Worm (Caenorhabditis elegans) whole organism, L2 larva: ENCODE results near the gene erh-1.

Source experiments
- C34F6.9 ChIP-seq: fragments of 150-350 bp; optimal IDR thresholded peaks from 2 replicates; lab custom pipeline; 2014; ENCODE audit warnings: missing biosample characterization, missing genetic modification characterization
- F13H6.1 ChIP-seq: sonication (generic microtip); optimal IDR thresholded peaks from 2 replicates; lab custom pipeline; 2016; ENCODE audit warnings: missing genetic modification characterization, missing compliant biosample characterization
- R02D3.7 ChIP-seq: fragments of 150-350 bp; optimal IDR thresholded peaks from 2 replicates; lab custom pipeline; 2014; ENCODE audit warnings: missing biosample characterization, missing genetic modification characterization
- Y55F3AM.14 ChIP-seq: fragments of 200-800 bp; sonication (Bioruptor generic); optimal IDR thresholded peaks from 2 replicates; lab custom pipeline; 2018; ENCODE audit warnings: mild to moderate bottlenecking, missing genetic modification characterization, missing compliant biosample characterization
- alr-1 ChIP-seq: fragments of 150-350 bp; optimal IDR thresholded peaks from 2 replicates; lab custom pipeline; 2014; ENCODE audit warnings: missing biosample characterization, missing genetic modification characterization
- blmp-1 ChIP-seq: sonication (generic microtip); optimal IDR thresholded peaks from 2 replicates; lab custom pipeline; 2017; ENCODE audit warnings: missing genetic modification characterization, mild to moderate bottlenecking, missing compliant biosample characterization, antibody characterized with exemption, moderate library complexity; ENCODE audit not compliant: insufficient read depth
- crh-2 ChIP-seq: sonication (generic microtip); optimal IDR thresholded peaks from 2 replicates; lab custom pipeline; 2017; ENCODE audit warnings: missing biosample characterization, missing genetic modification characterization
- dmd-4 ChIP-seq: sonication (generic microtip); optimal IDR thresholded peaks from 2 replicates; lab custom pipeline; 2017; ENCODE audit warnings: missing biosample characterization, missing genetic modification characterization
- egl-27 ChIP-seq: sonication (generic microtip); optimal IDR thresholded peaks from 3 replicates; lab custom pipeline; 2017; ENCODE audit warnings: missing biosample characterization, missing genetic modification reagents, missing genetic modification characterization
- elt-1 ChIP-seq: fragments of 150-350 bp; optimal IDR thresholded peaks from 2 replicates; lab custom pipeline; 2014; ENCODE audit warnings: missing biosample characterization, missing genetic modification characterization
- fos-1 ChIP-seq: fragments of 150-350 bp; optimal IDR thresholded peaks from 2 replicates; lab custom pipeline; 2014; ENCODE audit warnings: missing biosample characterization, missing genetic modification characterization
- gmeb-1 ChIP-seq: fragments of 150-350 bp; optimal IDR thresholded peaks from 2 replicates; lab custom pipeline; 2014; ENCODE audit warnings: missing biosample characterization, missing genetic modification characterization
- lin-11 ChIP-seq: fragments of 150-350 bp; sonication (generic microtip); optimal IDR thresholded peaks from 2 replicates; lab custom pipeline; 2014; ENCODE audit warnings: missing biosample characterization, missing genetic modification characterization, inconsistent platforms, mixed read lengths
- lsy-2 ChIP-seq, 2 experiments: fragments of 150-350 bp in 1 of 2; sonication (generic microtip) in 1 of 2; optimal IDR thresholded peaks; 2 replicates each; lab custom pipeline; 2014 to 2017; ENCODE audit warnings: missing biosample characterization in 2 of 2, missing genetic modification characterization in 2 of 2
- mab-5 ChIP-seq: fragments of 150-350 bp; optimal IDR thresholded peaks from 2 replicates; lab custom pipeline; 2014; ENCODE audit warnings: missing biosample characterization, missing genetic modification characterization
- mbf-1 ChIP-seq: sonication (generic microtip); optimal IDR thresholded peaks from 2 replicates; lab custom pipeline; 2017; ENCODE audit warnings: missing biosample characterization, missing genetic modification characterization
- nhr-129 ChIP-seq: fragments of 150-350 bp; optimal IDR thresholded peaks from 2 replicates; lab custom pipeline; 2014; ENCODE audit warnings: missing biosample characterization, missing genetic modification characterization
- nhr-21 ChIP-seq: fragments of 150-350 bp; optimal IDR thresholded peaks from 2 replicates; lab custom pipeline; 2014; ENCODE audit warnings: missing biosample characterization, missing genetic modification characterization
- nhr-23 ChIP-seq: fragments of 150-350 bp; optimal IDR thresholded peaks from 2 replicates; lab custom pipeline; 2014; ENCODE audit warnings: missing biosample characterization, missing genetic modification reagents, missing genetic modification characterization
- nhr-25 ChIP-seq: fragments of 150-350 bp; sonication (generic microtip); optimal IDR thresholded peaks from 3 replicates; lab custom pipeline; 2014; ENCODE audit warnings: missing biosample characterization, missing genetic modification characterization
- nhr-6 ChIP-seq: fragments of 150-350 bp; optimal IDR thresholded peaks from 2 replicates; lab custom pipeline; 2014; ENCODE audit warnings: missing biosample characterization, missing genetic modification characterization
- skn-1 ChIP-seq: sonication (generic microtip); optimal IDR thresholded peaks from 2 replicates; lab custom pipeline; 2017; ENCODE audit warnings: missing biosample characterization, missing genetic modification characterization
- sma-3 ChIP-seq: sonication (generic microtip); optimal IDR thresholded peaks from 2 replicates; lab custom pipeline; 2016; ENCODE audit warnings: missing genetic modification reagents, missing genetic modification characterization, missing compliant biosample characterization
- snpc-4 ChIP-seq: fragments of 150-350 bp; optimal IDR thresholded peaks from 2 replicates; lab custom pipeline; 2014; ENCODE audit warnings: missing biosample characterization, missing genetic modification characterization
- unc-39 ChIP-seq: fragments of 150-350 bp; optimal IDR thresholded peaks from 2 replicates; lab custom pipeline; 2014; ENCODE audit warnings: missing biosample characterization, missing genetic modification characterization
- unc-55 ChIP-seq: fragments of 150-350 bp; sonication (generic microtip); optimal IDR thresholded peaks from 3 replicates; lab custom pipeline; 2014; ENCODE audit warnings: missing biosample characterization, missing genetic modification reagents, missing genetic modification characterization
- unc-62 ChIP-seq: fragments of 150-350 bp; optimal IDR thresholded peaks from 2 replicates; lab custom pipeline; 2014; ENCODE audit warnings: missing biosample characterization, missing genetic modification reagents, missing genetic modification characterization
- ztf-1 ChIP-seq: fragments of 200-800 bp; sonication (Bioruptor generic); conservative IDR thresholded peaks from 2 replicates; pipeline ENCODE4 v1.3.6; 2022; ENCODE audit warnings: missing genetic modification characterization, missing compliant biosample characterization
- ztf-11 ChIP-seq: sonication (generic microtip); optimal IDR thresholded peaks from 2 replicates; lab custom pipeline; 2017; ENCODE audit warnings: missing biosample characterization, missing genetic modification characterization
- ztf-4 ChIP-seq: fragments of 150-350 bp; optimal IDR thresholded peaks from 2 replicates; lab custom pipeline; 2014; ENCODE audit warnings: missing biosample characterization, missing genetic modification characterization

Gene erh-1

DNA sequence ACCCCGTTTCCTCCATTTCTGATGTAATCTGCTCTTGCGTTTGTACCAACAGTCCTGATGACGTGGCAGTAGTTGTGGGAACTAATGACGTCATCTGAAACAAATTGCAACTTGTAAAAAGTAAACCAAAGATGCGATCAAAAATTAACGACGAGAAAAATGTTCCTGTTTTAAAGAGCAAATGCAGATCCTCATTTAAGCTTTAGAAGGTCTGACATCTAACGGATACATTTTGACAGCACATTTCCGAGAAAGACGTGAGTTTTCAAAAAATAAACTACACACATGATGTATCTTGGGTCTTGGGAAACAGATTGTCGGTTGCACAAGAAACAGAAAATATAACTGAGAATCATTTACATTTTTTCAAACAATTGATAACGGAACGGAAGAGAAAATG is 36.6 kb upstream of the erh-1 start, which contains the start of gene H09F14.1:
H09F14.1 (minus strand) TSS at position 101 of the 400 bp plus-strand sequence.
- TF ChIP-seq alr-1 (tag; lab: Kevin White, UChicago) (no peak), R02D3.7 (no peak), gmeb-1 (tag; lab: Kevin White, UChicago) (no peak)
- TF ChIP-seq, all 48 proteins: peak for 0

DNA sequence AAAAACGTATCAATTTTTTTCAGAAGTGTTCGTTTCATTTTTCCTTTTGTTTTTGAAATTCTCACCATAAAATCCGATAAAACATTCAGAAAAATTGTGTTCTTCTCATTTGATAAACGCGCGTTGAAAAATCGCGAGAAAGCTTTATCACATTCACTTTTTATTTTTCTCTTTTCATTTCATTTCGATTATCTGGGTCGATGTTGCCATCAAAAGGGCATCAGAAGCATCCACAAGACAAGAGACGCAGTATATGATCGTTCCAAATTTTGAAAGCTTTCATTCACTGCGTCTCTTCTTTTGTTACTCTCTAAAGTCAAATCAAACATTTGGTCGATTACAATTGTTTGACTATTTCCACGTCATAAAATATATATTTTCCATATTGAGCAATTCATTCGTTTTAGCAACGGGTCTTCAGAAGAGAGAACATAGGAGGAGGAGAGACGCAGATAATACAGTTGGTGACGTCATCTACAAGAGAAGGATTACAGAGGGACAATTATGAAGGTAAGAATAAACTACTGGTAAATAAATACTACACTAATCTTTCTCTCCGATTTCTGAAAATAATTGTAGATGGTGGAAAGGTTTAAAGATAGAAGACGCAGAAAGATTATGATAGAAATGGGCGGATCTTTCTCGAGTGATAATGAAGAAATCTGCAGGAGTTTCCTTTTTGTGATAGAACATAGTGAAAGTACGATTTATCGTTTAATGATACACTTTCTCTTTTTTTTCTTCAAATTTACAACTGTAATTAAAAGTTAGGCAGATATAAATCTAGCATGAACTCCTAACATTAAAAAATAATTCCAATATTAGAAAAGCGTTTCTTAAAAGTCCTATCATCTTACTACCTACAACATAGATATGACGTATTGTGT is 23.4 kb upstream of the erh-1 start, which contains the start of gene H27A22.1:
H27A22.1 (plus strand) TSS at position 505 of the 887 bp plus-strand sequence.
- TF ChIP-seq nhr-25 (tag; lab: Kevin White, UChicago) (peak; percentile 9), mbf-1 (tag; lab: Kevin White, UChicago) (no peak), lsy-2 (tag; optimal IDR thresholded peaks at IDR 0.05; lab: Kevin White, UChicago) (no peak), C34F6.9 (tag; lab: Kevin White, UChicago) (no peak), R02D3.7 (no peak), blmp-1 (tag; lab: Kevin White, UChicago) (peak; percentile 95)

- TF ChIP-seq unc-55 (GFP tag; lab: Kevin White, UChicago) (peak; percentile 36), skn-1 (tag; lab: Kevin White, UChicago) (no peak)
These were observed 19.8 kb upstream of the erh-1 start, which contains the start of gene scpl-4 for ce11 chrV:10598670-10599154. scpl-4 (plus strand) TSS chrV:10599104.

DNA sequence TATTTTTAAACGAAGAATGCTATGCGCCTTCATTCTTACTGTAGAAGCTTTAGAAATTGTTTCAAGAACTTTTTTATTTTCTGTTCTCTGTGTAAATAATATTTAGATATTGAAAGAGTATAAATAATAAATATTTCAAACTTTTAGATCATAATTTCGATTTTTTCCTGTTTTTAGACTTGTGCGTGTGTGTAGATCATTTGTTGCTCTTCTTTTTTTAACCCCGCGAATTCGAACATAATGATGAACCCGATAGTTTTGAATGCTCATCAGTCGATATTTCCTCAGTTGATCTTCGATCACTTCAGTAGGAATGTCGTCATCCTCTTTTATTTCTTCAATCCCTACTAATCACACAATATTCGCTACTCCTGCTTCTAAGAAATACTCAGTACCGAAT is 18.3 kb upstream of the erh-1 start, which contains the start of gene T21C9.13:
T21C9.13 (plus strand) TSS at position 33 of the 400 bp plus-strand sequence.
- TF ChIP-seq unc-62 (GFP tag; lab: Kevin White, UChicago), result no peak
- TF ChIP-seq nhr-21 (tag; lab: Kevin White, UChicago), result no peak
- no peak for TF ChIP-seq F13H6.1
- no peak for TF ChIP-seq egl-27 (tag; lab: Kevin White, UChicago)
- no peak for TF ChIP-seq snpc-4 (tag; lab: Kevin White, UChicago)
- TF ChIP-seq sma-3 (GFP tag; lab: Kevin White, UChicago), result no peak
- no peak for TF ChIP-seq Y55F3AM.14 (GFP tag; lab: Kevin White, UChicago)
- no peak for TF ChIP-seq dmd-4 (tag; lab: Kevin White, UChicago)
- TF ChIP-seq ztf-11 (tag; lab: Kevin White, UChicago), result no peak
- no peak for TF ChIP-seq mab-5 (tag; lab: Kevin White, UChicago)
- no peak for TF ChIP-seq elt-1
- TF ChIP-seq skn-1 (tag; lab: Kevin White, UChicago), result no peak
- no peak for TF ChIP-seq lsy-2 (tag; optimal IDR thresholded peaks at IDR 0.05; lab: Kevin White, UChicago)
- TF ChIP-seq C34F6.9 (tag; lab: Kevin White, UChicago), result no peak

ce11 chrV:10594810-10595209 is 15.9 kb upstream of the erh-1 start, which contains the start of gene T21C9.11:
T21C9.11 (minus strand) TSS chrV:10594910.
- TF ChIP-seq nhr-6 (tag; lab: Kevin White, UChicago), result no peak

- TF ChIP-seq unc-55 (GFP tag; lab: Kevin White, UChicago) (no peak), unc-39 (tag; lab: Kevin White, UChicago) (no peak), nhr-23 (tag; lab: Kevin White, UChicago) (no peak)
- TF ChIP-seq, all 48 proteins: peak for 0
These were observed 13.5 kb upstream of the erh-1 start, which contains the start of gene T21C9.9 for ce11 chrV:10592479-10592878. T21C9.9 (minus strand) TSS chrV:10592579.

DNA sequence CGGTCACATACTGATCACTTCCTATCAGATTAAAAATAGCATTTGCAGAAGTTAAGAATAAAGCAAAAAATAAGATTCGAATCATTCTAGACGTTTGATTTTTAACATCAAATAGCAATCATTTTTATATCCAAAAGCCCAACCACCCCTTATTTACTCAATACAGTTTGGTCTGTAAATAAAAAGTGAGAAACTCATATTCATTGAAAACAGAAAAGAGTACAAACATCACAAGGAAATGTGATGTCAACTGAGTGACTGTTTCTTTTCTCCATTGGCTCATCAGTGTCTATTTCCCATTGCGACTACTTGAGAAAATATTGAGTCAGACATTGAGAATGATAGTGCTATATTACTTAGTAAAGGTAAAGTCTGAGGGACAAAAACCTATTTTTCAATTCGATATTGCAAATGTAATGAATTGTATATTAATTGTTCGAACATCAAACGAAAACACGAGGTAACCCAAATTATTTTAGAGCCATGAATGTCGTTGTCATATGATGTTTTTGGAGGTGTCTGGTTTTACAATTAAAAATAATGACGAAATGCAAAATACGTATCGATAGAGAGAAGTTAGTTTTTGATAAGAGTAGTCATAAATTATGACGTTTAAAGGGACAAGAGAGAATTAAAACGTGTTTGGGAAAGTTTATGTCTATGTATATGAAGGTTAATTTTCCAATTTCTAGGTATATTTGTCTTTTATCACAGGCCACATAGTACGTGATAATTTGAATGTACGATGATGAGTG is 11.0 kb upstream of the erh-1 start, which contains the start of gene ttr-23:
ttr-23 (minus strand) TSS at position 87 of the 755 bp plus-strand sequence.
- TF ChIP-seq dmd-4 (tag; lab: Kevin White, UChicago) (no peak), ztf-1 (GFP tag; lab: Robert Waterston, UW) (no peak), elt-1 (no peak), skn-1 (tag; lab: Kevin White, UChicago) (no peak), crh-2 (tag; lab: Kevin White, UChicago) (peak; percentile 32), ztf-4 (no peak), fos-1 (tag; lab: Kevin White, UChicago) (peak; percentile 44), nhr-129 (tag; lab: Kevin White, UChicago) (peak; percentile 54), lin-11 (tag; lab: Kevin White, UChicago) (no peak)
